Worm (Caenorhabditis elegans) whole organism, L4/young adult: ENCODE results near the gene polk-1.

Source experiments
- W03F9.2 ChIP-seq: fragments of 150-350 bp; optimal IDR thresholded peaks from 2 replicates; lab custom pipeline; 2014; ENCODE audit warnings: missing biosample characterization, missing genetic modification characterization
- dao-5 ChIP-seq: sonication (generic microtip); optimal IDR thresholded peaks from 2 replicates; lab custom pipeline; 2016; ENCODE audit warnings: missing genotype, missing genetic modification characterization, moderate library complexity, missing compliant biosample characterization
- him-1 ChIP-seq: sonication (generic microtip); optimal IDR thresholded peaks from 2 replicates; lab custom pipeline; 2016; ENCODE audit warnings: missing genotype, missing genetic modification reagents, missing genetic modification characterization, missing compliant biosample characterization

DNA sequence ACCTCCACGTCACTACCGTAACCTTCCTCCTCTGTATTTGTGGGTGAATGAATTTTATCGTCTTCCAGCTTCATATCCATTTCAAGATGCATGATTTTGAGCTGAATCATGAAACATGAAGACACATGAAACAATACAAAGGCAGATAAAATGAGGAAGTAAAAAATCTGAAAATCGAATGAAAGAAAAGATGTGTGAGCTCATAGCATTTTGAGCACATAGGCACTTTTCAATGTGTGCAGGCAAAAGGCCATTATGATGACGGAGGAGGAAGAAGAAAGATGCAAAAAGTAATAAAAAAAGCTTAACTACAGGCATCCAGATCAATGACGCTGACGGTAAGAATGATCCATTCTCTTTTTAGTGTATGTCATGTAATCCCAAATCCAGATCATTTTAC lies 30.6 kb downstream of the polk-1 start, which contains the start of gene ztf-30:
- TF ChIP-seq W03F9.2 (tag; lab: Kevin White, UChicago): no peak
- TF ChIP-seq him-1 (tag; lab: Kevin White, UChicago): no peak
- no peak for TF ChIP-seq dao-5 (tag; lab: Kevin White, UChicago)
